Fruit fly (Drosophila melanogaster) whole organism, embryonic: ENCODE measurements around the gene Pde9.

ENCODE experiments used
- Atf3 ChIP-seq: fragments of 200-800 bp; sonication (Bioruptor generic); optimal IDR thresholded peaks from 3 replicates; lab custom pipeline; 2016; ENCODE audit warnings: missing biosample characterization, missing genetic modification characterization
- CG11696 ChIP-seq: fragments of 200-800 bp; sonication (Bioruptor generic); IDR thresholded peaks from 2 replicates; pipeline ENCODE4 v1.3.6; 2022; ENCODE audit warnings: missing biosample characterization, missing genetic modification characterization
- CG1602 ChIP-seq: fragments of 200-800 bp; sonication (Bioruptor generic); optimal IDR thresholded peaks from 3 replicates; lab custom pipeline; 2016; ENCODE audit warnings: missing biosample characterization, missing genetic modification characterization
- CG7963 ChIP-seq: fragments of 200-800 bp; sonication (Bioruptor generic); IDR thresholded peaks from 3 replicates; pipeline ENCODE4 v1.3.6; 2022; ENCODE audit warnings: missing biosample characterization, missing genetic modification characterization; ENCODE audit not compliant: partially characterized antibody
- CrebB ChIP-seq: fragments of 200-800 bp; sonication (Bioruptor generic); optimal IDR thresholded peaks from 3 replicates; lab custom pipeline; 2018; ENCODE audit warnings: missing biosample characterization, mild to moderate bottlenecking, missing genetic modification characterization
- D19B ChIP-seq: fragments of 200-800 bp; sonication (Bioruptor generic); optimal IDR thresholded peaks from 2 replicates; lab custom pipeline; 2017; ENCODE audit warnings: missing biosample characterization, mild to moderate bottlenecking, missing genetic modification characterization
- NfI ChIP-seq: fragments of 200-800 bp; sonication (Bioruptor generic); optimal IDR thresholded peaks from 3 replicates; lab custom pipeline; 2018; ENCODE audit warnings: missing biosample characterization, mild to moderate bottlenecking, missing genetic modification characterization, moderate library complexity
- Rx ChIP-seq: fragments of 200-800 bp; sonication (Bioruptor generic); IDR thresholded peaks from 2 replicates; pipeline ENCODE4 v1.3.6; 2022; ENCODE audit warnings: missing biosample characterization, missing genetic modification characterization
- lab ChIP-seq: fragments of 200-800 bp; sonication (Bioruptor generic); optimal IDR thresholded peaks from 3 replicates; lab custom pipeline; 2017; ENCODE audit warnings: missing biosample characterization, missing genetic modification characterization, mild to moderate bottlenecking, moderate library complexity, missing genetic modification reagents
- org-1 ChIP-seq: fragments of 200-800 bp; sonication (Bioruptor generic); optimal IDR thresholded peaks from 2 replicates; lab custom pipeline; 2017; ENCODE audit warnings: missing biosample characterization, missing genetic modification characterization
- pho ChIP-seq: fragments of 200-800 bp; sonication (Bioruptor generic); optimal IDR thresholded peaks from 2 replicates; lab custom pipeline; 2016; ENCODE audit warnings: missing biosample characterization, missing genetic modification characterization
- tio ChIP-seq: fragments of 200-800 bp; sonication (Bioruptor generic); optimal IDR thresholded peaks from 2 replicates; lab custom pipeline; 2017; ENCODE audit warnings: missing biosample characterization, missing genetic modification characterization, inconsistent platforms
- unc-4 ChIP-seq: fragments of 200-800 bp; sonication (Bioruptor generic); IDR thresholded peaks from 2 replicates; pipeline ENCODE4 v1.3.6; 2022; ENCODE audit warnings: missing biosample characterization, missing genetic modification characterization; ENCODE audit not compliant: partially characterized antibody
- vvl ChIP-seq: fragments of 200-800 bp; sonication (Bioruptor generic); IDR thresholded peaks from 2 replicates; pipeline ENCODE4 v1.3.6; 2022; ENCODE audit warnings: missing biosample characterization, missing genetic modification characterization

dm6 chrX:12737057-12737734 is 159.9 kb downstream of the Pde9 start:
- TF ChIP-seq D19B (GFP tag; lab: Kevin White, UChicago) (no peak), unc-4 (GFP tag; lab: Robert Waterston, UW) (no peak), Atf3 (GFP tag; lab: Kevin White, UChicago) (no peak), vvl (peak; percentile 45; the same call in 1 of the 2 replicates), pho (GFP tag; lab: Kevin White, UChicago) (no peak), org-1 (no peak), CG11696 (GFP tag; lab: Robert Waterston, UW) (no peak), CG1602 (GFP tag; lab: Kevin White, UChicago) (no peak), tio (GFP tag; lab: Kevin White, UChicago) (no peak), CG7963 (GFP tag; lab: Robert Waterston, UW) (no peak), CrebB (tag; lab: Kevin White, UChicago) (no peak), NfI (no peak), Rx (GFP tag; lab: Robert Waterston, UW) (no peak), lab (GFP tag; lab: Kevin White, UChicago) (no peak)
